Worm (Caenorhabditis elegans): Measurements from ENCODE around the gene T05A8.8.

ce11 chrII:2686985-2687675 lies 49.3 kb upstream of the T05A8.8 start, which contains the start of the genes sup-9 and nspf-1:
- no peak for TF ChIP-seq ets-7 (tag; optimal IDR thresholded peaks at IDR 0.05)
- TF ChIP-seq tra-4 (tag; optimal IDR thresholded peaks at IDR 0.05): no peak
- TF ChIP-seq B0310.2 (tag; optimal IDR thresholded peaks at IDR 0.05): no peak
- TF ChIP-seq hmg-4 (GFP tag; optimal IDR thresholded peaks at IDR 0.05): no peak
- no peak for TF ChIP-seq ama-1 (optimal IDR thresholded peaks at IDR 0.05)
- TF ChIP-seq pes-1 (GFP tag; IDR thresholded peaks at IDR 0.05): no peak
- TF ChIP-seq ceh-36 (tag; optimal IDR thresholded peaks at IDR 0.05): no peak
- no peak for TF ChIP-seq scrt-1 (GFP tag; IDR thresholded peaks at IDR 0.05)
- no peak for TF ChIP-seq tbx-11 (GFP tag; IDR thresholded peaks at IDR 0.05)

All from whole organism, early embryonic.